Worm (Caenorhabditis elegans) whole organism, early embryonic: ENCODE results near the gene ZK1067.3.

Experiments
- B0310.2 ChIP-seq: sonication (generic microtip); optimal IDR thresholded peaks from 2 replicates; lab custom pipeline; 2016; ENCODE audit warnings: mild to moderate bottlenecking, missing genetic modification characterization, missing compliant biosample characterization
- ama-1 ChIP-seq: fragments of 150-350 bp; optimal IDR thresholded peaks from 2 replicates; lab custom pipeline; 2014
- ceh-13 ChIP-seq: fragments of 200-800 bp; sonication (Bioruptor generic); optimal IDR thresholded peaks from 2 replicates; lab custom pipeline; 2018; ENCODE audit warnings: mild to moderate bottlenecking, missing genetic modification characterization, missing compliant biosample characterization
- hmbx-1 ChIP-seq: sonication (generic microtip); optimal IDR thresholded peaks from 2 replicates; lab custom pipeline; 2016; ENCODE audit warnings: mild to moderate bottlenecking, missing genetic modification characterization, missing compliant biosample characterization
- hnd-1 ChIP-seq: sonication (generic microtip); optimal IDR thresholded peaks from 2 replicates; lab custom pipeline; 2016; ENCODE audit warnings: missing genetic modification characterization, missing compliant biosample characterization
- pes-1 ChIP-seq: fragments of 200-800 bp; sonication (Bioruptor generic); IDR thresholded peaks from 2 replicates; pipeline ENCODE4 v1.3.6; 2022; ENCODE audit warnings: missing genetic modification reagents, missing genetic modification characterization, missing compliant biosample characterization
- scrt-1 ChIP-seq: fragments of 200-800 bp; sonication (Bioruptor generic); IDR thresholded peaks from 2 replicates; pipeline ENCODE4 v1.3.6; 2022; ENCODE audit warnings: missing genetic modification characterization, missing compliant biosample characterization

DNA sequence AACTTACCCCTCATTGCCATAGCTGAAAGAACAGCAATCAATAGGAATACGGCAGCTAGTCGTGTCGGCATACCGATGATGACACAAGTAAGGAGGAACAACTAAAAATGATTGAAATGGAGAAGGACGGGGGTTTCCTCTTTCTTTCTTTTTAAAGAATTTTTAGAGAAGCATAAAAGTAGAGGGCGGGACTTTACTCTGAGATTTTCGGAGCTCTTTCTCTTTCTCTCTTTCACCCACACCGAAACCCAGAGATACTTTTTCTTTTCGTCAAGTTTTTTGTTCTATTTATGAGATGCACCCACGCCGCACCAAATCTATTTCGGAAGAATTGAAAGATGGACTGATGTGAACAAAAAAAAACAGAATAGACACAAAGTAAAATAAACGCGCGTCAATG, 23.6 kb downstream of the ZK1067.3 start, which contains the start of gene T26C5.5:
- TF ChIP-seq ceh-13 (GFP tag; lab: Kevin White, UChicago) (no peak), pes-1 (GFP tag; lab: Robert Waterston, UW) (no peak), B0310.2 (tag; lab: Kevin White, UChicago) (no peak), hnd-1 (tag; lab: Kevin White, UChicago) (no peak), scrt-1 (GFP tag; lab: Robert Waterston, UW) (no peak), hmbx-1 (tag; lab: Kevin White, UChicago) (no peak), ama-1 (no peak)
